Fruit fly (Drosophila melanogaster) whole organism, prepupa: ENCODE measurements around the gene CG31676.

ENCODE experiments used
- Blimp-1 ChIP-seq: fragments of 200-800 bp; sonication (Bioruptor generic); optimal IDR thresholded peaks from 3 replicates; lab custom pipeline; 2017; ENCODE audit warnings: missing biosample characterization, missing genetic modification characterization, mild to moderate bottlenecking, moderate library complexity, missing genetic modification reagents
- OdsH ChIP-seq: fragments of 200-800 bp; sonication (Bioruptor generic); optimal IDR thresholded peaks from 3 replicates; lab custom pipeline; 2016; ENCODE audit warnings: missing biosample characterization, missing genetic modification characterization
- Sox102F ChIP-seq: fragments of 200-800 bp; sonication (Bioruptor generic); optimal IDR thresholded peaks from 2 replicates; lab custom pipeline; 2016; ENCODE audit warnings: missing biosample characterization, mild to moderate bottlenecking, missing genetic modification characterization
- Sox15 ChIP-seq: fragments of 200-800 bp; sonication (Bioruptor generic); optimal IDR thresholded peaks from 3 replicates; lab custom pipeline; 2016; ENCODE audit warnings: missing biosample characterization, missing genetic modification characterization
- pdm3 ChIP-seq: fragments of 200-800 bp; sonication (Bioruptor generic); optimal IDR thresholded peaks from 3 replicates; lab custom pipeline; 2016; ENCODE audit warnings: missing biosample characterization, missing genetic modification characterization

dm6 chr2L:20826226-20826625 is 14.3 kb upstream of the CG31676 start:
- TF ChIP-seq Sox102F: no peak
- TF ChIP-seq OdsH: no peak
- TF ChIP-seq pdm3 (GFP tag; lab: Kevin White, UChicago): no peak
- no peak for TF ChIP-seq Sox15 (GFP tag; lab: Kevin White, UChicago)
- TF ChIP-seq Blimp-1 (GFP tag; lab: Kevin White, UChicago): no peak
